Fruit fly (Drosophila melanogaster) whole organism, adult: Measurements from ENCODE around the gene dls.

Experiments used
- CG33017 ChIP-seq: fragments of 200-800 bp; sonication (Bioruptor generic); optimal IDR thresholded peaks from 2 replicates; lab custom pipeline; 2018; ENCODE audit warnings: missing biosample characterization, mild to moderate bottlenecking, missing genetic modification characterization, moderate library complexity
- CG5204 ChIP-seq: fragments of 200-800 bp; sonication (Bioruptor generic); optimal IDR thresholded peaks from 2 replicates; lab custom pipeline; 2016; ENCODE audit warnings: missing biosample characterization, missing genetic modification characterization
- CG7101 ChIP-seq: fragments of 200-800 bp; sonication (Bioruptor generic); optimal IDR thresholded peaks from 2 replicates; lab custom pipeline; 2018; ENCODE audit warnings: missing biosample characterization, mild to moderate bottlenecking, missing genetic modification characterization, moderate library complexity
- Mnt ChIP-seq: fragments of 200-800 bp; sonication (Bioruptor generic); optimal IDR thresholded peaks from 2 replicates; lab custom pipeline; 2016; ENCODE audit warnings: missing biosample characterization, mild to moderate bottlenecking, missing genetic modification characterization
- bab1 ChIP-seq: fragments of 200-800 bp; sonication (Bioruptor generic); optimal IDR thresholded peaks from 3 replicates; lab custom pipeline; 2019; ENCODE audit warnings: missing biosample characterization, mild to moderate bottlenecking, missing genetic modification characterization, moderate library complexity
- cnc ChIP-seq, 2 experiments: fragments of >200 bp; optimal IDR thresholded peaks; 2 replicates each; lab custom pipeline; 2017
- pad ChIP-seq: fragments of 200-800 bp; sonication (Bioruptor generic); optimal IDR thresholded peaks from 3 replicates; lab custom pipeline; 2017; ENCODE audit warnings: missing biosample characterization, missing genetic modification characterization, mild to moderate bottlenecking, moderate library complexity, missing genetic modification reagents
- toe ChIP-seq: fragments of 200-800 bp; sonication (Bioruptor generic); optimal IDR thresholded peaks from 2 replicates; lab custom pipeline; 2016; ENCODE audit warnings: missing biosample characterization, missing genetic modification characterization

DNA sequence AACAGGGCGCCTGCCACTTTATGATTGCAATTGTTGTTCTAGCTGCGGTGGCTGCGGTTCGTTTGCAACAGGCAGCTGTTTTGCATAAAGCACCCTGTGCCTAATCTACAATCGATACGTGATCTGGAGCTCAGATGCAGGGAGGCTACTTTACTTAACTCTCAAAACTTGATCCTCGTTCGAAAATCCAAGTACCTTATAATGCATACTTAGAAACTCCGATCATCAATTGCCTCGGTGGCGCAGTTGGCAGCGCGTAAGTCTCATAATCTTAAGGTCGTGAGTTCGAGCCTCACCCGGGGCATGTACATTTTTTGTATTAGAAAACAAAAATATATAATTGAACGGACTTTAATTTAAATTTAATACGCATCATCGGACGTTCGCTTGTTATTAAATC lies 20.7 kb downstream of the dls start:
- no peak for TF ChIP-seq bab1 (GFP tag; lab: Kevin White, UChicago)
- TF ChIP-seq CG5204 (GFP tag; lab: Kevin White, UChicago) = no peak
- no peak for TF ChIP-seq toe (GFP tag; lab: Kevin White, UChicago)
- no peak for TF ChIP-seq CG7101 (tag; lab: Kevin White, UChicago)
- no peak for TF ChIP-seq Mnt
- no peak for TF ChIP-seq CG33017 (tag; lab: Kevin White, UChicago)
- TF ChIP-seq pad (GFP tag; lab: Kevin White, UChicago) = no peak
- TF ChIP-seq cnc (optimal IDR thresholded peaks at IDR 0.05; lab: Kevin White, UChicago) = no peak
